Worm (Caenorhabditis elegans): ENCODE data around the gene str-252.

Gene str-252

ce11 chrV:13909400-13909799 is 6.9 kb upstream of the str-252 start, which contains the start of gene C06B3.7 (continued):
- peak; percentile 45; the same call in 1 of the 2 replicates for TF ChIP-seq K11D2.4 (GFP tag; IDR thresholded peaks at IDR 0.05)
- TF ChIP-seq B0019.2 (GFP tag; conservative IDR thresholded peaks at IDR 0.05) = no peak
- no peak for TF ChIP-seq ceh-100 (GFP tag; IDR thresholded peaks at IDR 0.05)
- TF ChIP-seq F49E8.2 (tag; optimal IDR thresholded peaks at IDR 0.05; ENCODE audit: insufficient read depth) = no peak
- 0 out of 2 replicates have a peak, but pooled peaks have one; percentile 2 for TF ChIP-seq madf-3 (GFP tag; IDR thresholded peaks at IDR 0.05)
- no peak for TF ChIP-seq C06A6.2 (GFP tag; conservative IDR thresholded peaks at IDR 0.05)
- TF ChIP-seq ztf-6 (GFP tag; IDR thresholded peaks at IDR 0.05) = no peak
- no peak for TF ChIP-seq Y95B8A.8 (GFP tag; IDR thresholded peaks at IDR 0.05)
- peak; percentile 55 for TF ChIP-seq tbp1 (GFP tag; optimal IDR thresholded peaks at IDR 0.05)
- TF ChIP-seq dox-1 (GFP tag; IDR thresholded peaks at IDR 0.05) = no peak
- TF ChIP-seq unc-130 (GFP tag; optimal IDR thresholded peaks at IDR 0.05) = no peak
- no peak for TF ChIP-seq madf-6 (GFP tag; IDR thresholded peaks at IDR 0.05)
- peak; percentile 71 for TF ChIP-seq lin-40 (tag; optimal IDR thresholded peaks at IDR 0.05)
- no peak for TF ChIP-seq zim-3 (tag; optimal IDR thresholded peaks at IDR 0.05)
- no peak for TF ChIP-seq sdz-38 (tag; optimal IDR thresholded peaks at IDR 0.05)
- TF ChIP-seq ceh-27 (GFP tag; optimal IDR thresholded peaks at IDR 0.05) = peak; percentile 4
- no peak for TF ChIP-seq B0336.3 (GFP tag; IDR thresholded peaks at IDR 0.05)
- no peak for TF ChIP-seq ccch-3 (GFP tag; optimal IDR thresholded peaks at IDR 0.05)
- no peak for TF ChIP-seq snpc-1.1 (tag; optimal IDR thresholded peaks at IDR 0.05; ENCODE audit: insufficient read depth)
- no peak for TF ChIP-seq lsl-1 (GFP tag; optimal IDR thresholded peaks at IDR 0.05)
- TF ChIP-seq B0261.1 (tag; optimal IDR thresholded peaks at IDR 0.05) = no peak
- TF ChIP-seq ceh-40 (GFP tag; IDR thresholded peaks at IDR 0.05) = no peak
- no peak for TF ChIP-seq mxl-1 (tag; optimal IDR thresholded peaks at IDR 0.05)
- peak; percentile 98 for TF ChIP-seq cebp-1 (GFP tag; IDR thresholded peaks at IDR 0.05)
- TF ChIP-seq cebp-1 (tag; optimal IDR thresholded peaks at IDR 0.05) = peak; percentile 99
- no peak for TF ChIP-seq ztf-26 (tag; optimal IDR thresholded peaks at IDR 0.05)
- TF ChIP-seq egrh-3 (GFP tag; IDR thresholded peaks at IDR 0.05) = no peak
- TF ChIP-seq bed-1 (GFP tag; IDR thresholded peaks at IDR 0.05) = no peak
- peak; percentile 91 for TF ChIP-seq pha-4 (tag; optimal IDR thresholded peaks at IDR 0.05)

ce11 chrV:13915390-13915789 is 906 bp upstream of the str-252 start, which contains the start of gene gcy-32:
Gene gcy-32 (minus strand): TSS chrV:13915490.
- TF ChIP-seq lin-35 (GFP tag; optimal IDR thresholded peaks at IDR 0.05) (no peak), lsl-1 (GFP tag; optimal IDR thresholded peaks at IDR 0.05) (no peak), Y53F4B.3 (GFP tag; IDR thresholded peaks at IDR 0.05) (no peak), hrde-1 (tag; optimal IDR thresholded peaks at IDR 0.05; ENCODE audit: borderline replicate concordance) (no peak), pbrm-1 (GFP tag; IDR thresholded peaks at IDR 0.05) (no peak), nhr-80 (tag; optimal IDR thresholded peaks at IDR 0.05) (no peak), nfya-2 (GFP tag; IDR thresholded peaks at IDR 0.05) (no peak), T26A5.8 (tag; optimal IDR thresholded peaks at IDR 0.05) (no peak), B0035.1 (tag; optimal IDR thresholded peaks at IDR 0.05) (no peak), ceh-79 (tag; optimal IDR thresholded peaks at IDR 0.05) (no peak), zfh-2 (GFP tag; conservative IDR thresholded peaks at IDR 0.05) (no peak), snpc-1.1 (tag; optimal IDR thresholded peaks at IDR 0.05; ENCODE audit: insufficient read depth) (no peak), T07F8.4 (tag; optimal IDR thresholded peaks at IDR 0.05) (no peak), K11D2.4 (GFP tag; IDR thresholded peaks at IDR 0.05) (no peak), snpc-4 (GFP tag; optimal IDR thresholded peaks at IDR 0.05) (no peak), snpc-4 (tag; optimal IDR thresholded peaks at IDR 0.05) (no peak), die-1 (tag; optimal IDR thresholded peaks at IDR 0.05) (no peak), nhr-179 (tag; optimal IDR thresholded peaks at IDR 0.05) (no peak)

Data from whole organism, young adult.